Fruit fly (Drosophila melanogaster) whole organism, embryonic: Measurements from ENCODE around the gene CG11842.

ENCODE experiments used
- Atf6 ChIP-seq: fragments of 200-800 bp; sonication (Bioruptor generic); IDR thresholded peaks from 2 replicates; pipeline ENCODE4 v1.3.6; 2022; ENCODE audit warnings: missing biosample characterization, missing genetic modification characterization
- CG10366 ChIP-seq: fragments of 200-800 bp; sonication (Bioruptor generic); IDR thresholded peaks from 2 replicates; pipeline ENCODE4 v1.3.6; 2022; ENCODE audit warnings: missing biosample characterization, missing genetic modification characterization
- CG11504 ChIP-seq: fragments of 200-800 bp; sonication (Bioruptor generic); optimal IDR thresholded peaks from 3 replicates; lab custom pipeline; 2019; ENCODE audit warnings: missing biosample characterization, mild to moderate bottlenecking, missing genetic modification characterization, moderate library complexity
- CG15479 ChIP-seq: fragments of 200-800 bp; sonication (Bioruptor generic); optimal IDR thresholded peaks from 3 replicates; lab custom pipeline; 2019; ENCODE audit warnings: missing biosample characterization, mild to moderate bottlenecking, missing genetic modification characterization, moderate library complexity
- CG17385 ChIP-seq: fragments of 200-800 bp; sonication (Bioruptor generic); optimal IDR thresholded peaks from 3 replicates; lab custom pipeline; 2018; ENCODE audit warnings: missing biosample characterization, mild to moderate bottlenecking, missing genetic modification characterization
- CG1832 ChIP-seq: fragments of 200-800 bp; sonication (Bioruptor generic); optimal IDR thresholded peaks from 2 replicates; lab custom pipeline; 2017; ENCODE audit warnings: missing biosample characterization, mild to moderate bottlenecking, missing genetic modification characterization, inconsistent platforms
- CG32532 ChIP-seq: fragments of 200-800 bp; sonication (Bioruptor generic); IDR thresholded peaks from 2 replicates; pipeline ENCODE4 v1.3.6; 2022; ENCODE audit warnings: missing biosample characterization, missing genetic modification characterization
- CG32767 ChIP-seq: fragments of 200-800 bp; sonication (Bioruptor generic); IDR thresholded peaks from 2 replicates; pipeline ENCODE4 v1.3.6; 2022; ENCODE audit warnings: missing biosample characterization, missing genetic modification characterization
- CG3407 ChIP-seq: fragments of 200-800 bp; sonication (Bioruptor generic); optimal IDR thresholded peaks from 2 replicates; lab custom pipeline; 2018; ENCODE audit warnings: missing biosample characterization, mild to moderate bottlenecking, missing genetic modification characterization
- CG4328 ChIP-seq: fragments of 200-800 bp; sonication (Bioruptor generic); optimal IDR thresholded peaks from 3 replicates; lab custom pipeline; 2017; ENCODE audit warnings: missing biosample characterization, missing genetic modification reagents, missing genetic modification characterization
- CG4360 ChIP-seq: fragments of 200-800 bp; sonication (Bioruptor generic); IDR thresholded peaks from 2 replicates; pipeline ENCODE4 v1.3.6; 2022; ENCODE audit warnings: missing biosample characterization, missing genetic modification characterization
- CG4854 ChIP-seq: fragments of 200-800 bp; sonication (Bioruptor generic); optimal IDR thresholded peaks from 2 replicates; lab custom pipeline; 2016; ENCODE audit warnings: missing biosample characterization, missing genetic modification characterization, inconsistent platforms
- CG7271 ChIP-seq: fragments of 200-800 bp; sonication (Bioruptor generic); optimal IDR thresholded peaks from 2 replicates; lab custom pipeline; 2018; ENCODE audit warnings: missing biosample characterization, mild to moderate bottlenecking, missing genetic modification characterization, moderate library complexity
- CG7963 ChIP-seq: fragments of 200-800 bp; sonication (Bioruptor generic); IDR thresholded peaks from 3 replicates; pipeline ENCODE4 v1.3.6; 2022; ENCODE audit warnings: missing biosample characterization, missing genetic modification characterization; ENCODE audit not compliant: partially characterized antibody
- CG8290 ChIP-seq, 3 experiments: fragments of 200-800 bp; sonication (Bioruptor generic); optimal IDR thresholded peaks; 2 replicates each; lab custom pipeline; 2016 to 2019; ENCODE audit warnings: missing biosample characterization in 3 of 3, missing genetic modification characterization in 3 of 3, mild to moderate bottlenecking in 2 of 3, moderate library complexity in 1 of 3
- D19A ChIP-seq: fragments of 200-800 bp; optimal IDR thresholded peaks from 3 replicates; lab custom pipeline; 2019; ENCODE audit warnings: missing biosample characterization, mild to moderate bottlenecking, missing genetic modification characterization, moderate library complexity
- Deaf1 ChIP-seq: fragments of 200-800 bp; optimal IDR thresholded peaks from 3 replicates; lab custom pipeline; 2019; ENCODE audit warnings: missing biosample characterization, mild to moderate bottlenecking, missing genetic modification characterization, moderate library complexity
- Elba2 ChIP-seq: fragments of 200-800 bp; sonication (Bioruptor generic); optimal IDR thresholded peaks from 3 replicates; lab custom pipeline; 2016; ENCODE audit warnings: missing biosample characterization, missing genetic modification characterization
- Ets65A ChIP-seq: fragments of 200-800 bp; sonication (Bioruptor generic); peaks from one replicate; lab custom pipeline; 2016; ENCODE audit warnings: missing biosample characterization, missing genetic modification characterization
- H2.0 ChIP-seq: fragments of 200-800 bp; sonication (Bioruptor generic); IDR thresholded peaks from 2 replicates; pipeline ENCODE4 v1.3.6; 2022; ENCODE audit warnings: missing biosample characterization, missing genetic modification characterization
- Hr51 ChIP-seq, 2 experiments: fragments of 200-800 bp; sonication (Bioruptor generic); optimal IDR thresholded peaks; 2 replicates in 1 of 2; 3 replicates in 1 of 2; lab custom pipeline; 2016 to 2018; ENCODE audit warnings: missing biosample characterization in 2 of 2, missing genetic modification characterization in 2 of 2, mild to moderate bottlenecking in 1 of 2, moderate library complexity in 1 of 2
- Kr ChIP-seq: fragments of 200-800 bp; sonication (Bioruptor generic); optimal IDR thresholded peaks from 2 replicates; lab custom pipeline; 2017; ENCODE audit warnings: missing biosample characterization, mild to moderate bottlenecking, missing genetic modification characterization
- Med ChIP-seq: fragments of 200-800 bp; sonication (Bioruptor generic); peaks from one replicate; lab custom pipeline; 2016; ENCODE audit warnings: missing biosample characterization, missing genetic modification characterization, mild to moderate bottlenecking, inconsistent platforms, moderate library complexity
- Trl ChIP-seq, 3 experiments: fragments of >200 bp in 2 of 3; fragments of 200-800 bp in 1 of 3; sonication (Bioruptor generic) in 1 of 3; optimal IDR thresholded peaks; 2 replicates in 1 of 3; 3 replicates in 2 of 3; lab custom pipeline; 2016 to 2017; ENCODE audit warnings: missing biosample characterization in 1 of 3, missing genetic modification characterization in 1 of 3
- abd-A ChIP-seq: fragments of 200-800 bp; sonication (Bioruptor generic); optimal IDR thresholded peaks from 3 replicates; lab custom pipeline; 2019; ENCODE audit warnings: missing biosample characterization, mild to moderate bottlenecking, missing genetic modification characterization, moderate library complexity
- bbx ChIP-seq: fragments of 200-800 bp; sonication (Bioruptor generic); IDR thresholded peaks from 2 replicates; pipeline ENCODE4 v1.3.6; 2022; ENCODE audit warnings: missing biosample characterization, missing genetic modification characterization; ENCODE audit not compliant: partially characterized antibody
- bcd ChIP-seq: fragments of 200-800 bp; sonication (Bioruptor generic); optimal IDR thresholded peaks from 2 replicates; lab custom pipeline; 2017; ENCODE audit warnings: missing biosample characterization, mild to moderate bottlenecking, missing genetic modification characterization
- bsh ChIP-seq, 2 experiments: fragments of 200-800 bp; sonication (Bioruptor generic); optimal IDR thresholded peaks; 2 replicates each; lab custom pipeline; 2017 to 2018; ENCODE audit warnings: mild to moderate bottlenecking in 2 of 2, missing biosample characterization in 2 of 2, missing genetic modification characterization in 2 of 2, moderate library complexity in 1 of 2
- btn ChIP-seq: fragments of 200-800 bp; sonication (Bioruptor generic); optimal IDR thresholded peaks from 2 replicates; lab custom pipeline; 2016; ENCODE audit warnings: missing biosample characterization, missing genetic modification characterization
- cg ChIP-seq: fragments of 200-800 bp; sonication (Bioruptor generic); optimal IDR thresholded peaks from 3 replicates; lab custom pipeline; 2019; ENCODE audit warnings: missing biosample characterization, mild to moderate bottlenecking, missing genetic modification characterization, moderate library complexity
- chm ChIP-seq: fragments of 200-800 bp; sonication (Bioruptor generic); IDR thresholded peaks from 2 replicates; pipeline ENCODE4 v1.3.6; 2022; ENCODE audit warnings: missing biosample characterization, missing genetic modification characterization
- ci ChIP-seq: fragments of 200-800 bp; sonication (Bioruptor generic); IDR thresholded peaks from 3 replicates; pipeline ENCODE4 v1.3.6; 2022; ENCODE audit warnings: missing biosample characterization, missing genetic modification characterization
- da ChIP-seq: fragments of 200-800 bp; sonication (Bioruptor generic); optimal IDR thresholded peaks from 2 replicates; lab custom pipeline; 2016; ENCODE audit warnings: missing biosample characterization, missing genetic modification characterization
- dimm ChIP-seq: fragments of 200-800 bp; sonication (Bioruptor generic); IDR thresholded peaks from 2 replicates; pipeline ENCODE4 v1.3.6; 2022; ENCODE audit warnings: missing biosample characterization, missing genetic modification characterization
- ewg ChIP-seq: fragments of 200-800 bp; sonication (Bioruptor generic); optimal IDR thresholded peaks from 3 replicates; lab custom pipeline; 2017; ENCODE audit warnings: mild to moderate bottlenecking, missing biosample characterization, missing genetic modification reagents, missing genetic modification characterization
- eyg ChIP-seq: fragments of 200-800 bp; sonication (Bioruptor generic); optimal IDR thresholded peaks from 3 replicates; lab custom pipeline; 2016; ENCODE audit warnings: missing biosample characterization, missing genetic modification characterization
- insv ChIP-seq, 2 experiments: fragments of 200-800 bp; sonication (Bioruptor generic); optimal IDR thresholded peaks; 3 replicates each; lab custom pipeline; 2016 to 2018; ENCODE audit warnings: missing biosample characterization in 2 of 2, missing genetic modification characterization in 2 of 2
- lmd ChIP-seq: fragments of 200-800 bp; sonication (Bioruptor generic); IDR thresholded peaks from 2 replicates; pipeline ENCODE4 v1.3.6; 2022; ENCODE audit warnings: missing biosample characterization, missing genetic modification characterization
- pfk ChIP-seq: fragments of 200-800 bp; sonication (Bioruptor generic); optimal IDR thresholded peaks from 2 replicates; lab custom pipeline; 2018; ENCODE audit warnings: missing biosample characterization, mild to moderate bottlenecking, missing genetic modification characterization, moderate library complexity
- pros ChIP-seq: fragments of 200-800 bp; sonication (Bioruptor generic); optimal IDR thresholded peaks from 3 replicates; lab custom pipeline; 2019; ENCODE audit warnings: missing biosample characterization, mild to moderate bottlenecking, missing genetic modification characterization, moderate library complexity
- sqz ChIP-seq: fragments of 200-800 bp; sonication (Bioruptor generic); optimal IDR thresholded peaks from 3 replicates; lab custom pipeline; 2018; ENCODE audit warnings: missing biosample characterization, mild to moderate bottlenecking, missing genetic modification characterization
- trem ChIP-seq: fragments of 200-800 bp; optimal IDR thresholded peaks from 3 replicates; lab custom pipeline; 2019; ENCODE audit warnings: missing biosample characterization, mild to moderate bottlenecking, missing genetic modification characterization, moderate library complexity
- vfl ChIP-seq: fragments of 200-800 bp; sonication (Bioruptor generic); optimal IDR thresholded peaks from 2 replicates; lab custom pipeline; 2016; ENCODE audit warnings: missing biosample characterization, missing genetic modification characterization

The CG11842 gene

DNA sequence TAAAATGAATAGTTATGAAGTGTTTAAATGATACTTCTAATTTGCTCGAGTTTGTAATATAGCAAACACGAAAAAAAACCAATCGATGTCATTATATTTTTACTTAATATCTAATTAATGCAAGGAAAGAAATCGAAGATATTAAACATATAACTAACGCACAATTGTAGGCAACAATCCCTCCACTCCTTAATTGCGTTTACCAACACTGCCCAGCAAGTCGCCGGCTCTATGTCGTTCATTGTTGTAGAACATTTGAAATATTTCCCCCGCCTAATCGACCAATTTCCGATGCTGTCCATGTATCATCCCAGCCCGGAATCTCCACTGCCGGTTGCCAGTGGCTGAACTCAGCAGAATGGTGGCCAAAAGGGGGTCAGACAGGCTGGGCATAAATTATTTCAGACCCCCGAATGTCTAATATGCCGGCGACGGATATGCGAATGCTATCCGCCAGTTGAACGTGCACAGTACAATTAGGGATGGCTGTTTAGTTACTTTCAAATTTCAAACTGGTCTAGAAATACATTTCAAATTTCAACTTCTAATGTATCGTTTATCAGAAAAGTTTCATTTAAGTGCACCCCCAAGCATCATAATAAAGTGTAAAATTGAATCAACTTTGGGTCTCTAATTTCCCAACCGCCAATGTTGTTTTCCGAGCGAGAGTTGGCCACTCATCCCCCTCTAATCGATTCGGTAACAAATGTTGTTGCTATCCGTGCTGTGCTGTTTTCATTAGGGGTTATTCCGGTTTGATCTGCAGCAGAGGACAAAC, 16.1 kb downstream of the CG11842 start (continued):
- TF ChIP-seq CG4854 (GFP tag; lab: Kevin White, UChicago) (no peak), CG3407 (GFP tag; lab: Kevin White, UChicago) (no peak), CG7271 (tag; lab: Kevin White, UChicago) (no peak), Elba2 (no peak), bsh (GFP tag; optimal IDR thresholded peaks at IDR 0.05; lab: Kevin White, UChicago) (peak in 1 of 2 experiments; percentile 17), CG32532 (GFP tag; lab: Robert Waterston, UW) (peak; percentile 65; the same call in 1 of the 2 replicates), CG11504 (tag; lab: Kevin White, UChicago) (peak; percentile 67), ci (GFP tag; lab: Robert Waterston, UW) (0 out of 3 replicates have a peak, but pooled peaks have one; percentile 61), btn (GFP tag; lab: Kevin White, UChicago) (no peak), CG8290 (GFP tag; optimal IDR thresholded peaks at IDR 0.05; lab: Kevin White, UChicago) (no peak), CG8290 (tag; optimal IDR thresholded peaks at IDR 0.05; lab: Kevin White, UChicago) (peak in 1 of 2 experiments; percentile 75)

DNA sequence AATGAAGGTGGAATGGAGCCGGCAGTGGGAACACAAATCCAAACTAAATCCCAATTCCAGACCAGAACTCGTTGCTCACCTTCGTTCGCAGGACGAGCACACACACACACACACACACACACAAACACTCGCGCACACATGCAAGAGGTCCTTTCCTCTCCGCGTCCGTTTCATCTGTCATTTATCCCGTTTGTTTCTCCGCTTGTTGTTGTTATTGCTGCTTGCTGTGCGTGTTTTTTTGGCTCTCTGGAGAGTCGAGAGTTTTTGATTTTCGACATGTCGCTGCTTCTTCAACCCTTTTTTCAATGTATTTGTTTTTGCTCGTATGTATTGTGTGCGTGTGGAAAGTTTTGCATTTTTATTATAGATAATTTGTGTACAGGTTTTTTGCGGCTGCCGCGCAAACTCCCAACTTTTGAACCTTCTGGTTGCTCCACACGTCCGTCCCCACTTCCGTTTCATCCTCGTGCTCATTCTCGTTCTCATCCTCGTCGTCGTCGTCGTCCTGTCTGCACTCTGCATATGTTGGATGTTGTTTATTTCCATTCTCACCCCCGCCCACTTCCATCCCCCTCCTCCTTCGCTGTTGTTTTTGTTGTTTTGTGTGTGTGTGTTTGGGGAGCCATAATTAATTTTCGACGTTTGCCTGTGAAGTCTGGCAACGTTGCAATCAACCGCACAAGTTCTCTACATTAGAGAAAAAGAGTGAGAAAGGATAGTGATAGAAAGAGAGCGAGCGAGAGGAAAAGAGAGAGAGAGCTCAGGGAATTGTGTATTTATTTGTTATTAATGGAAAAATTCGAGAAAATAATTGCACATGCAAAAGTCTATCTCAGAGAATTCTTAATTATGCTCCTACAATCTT, 17.0 kb downstream of the CG11842 start:
- 0 out of 2 replicates have a peak, but pooled peaks have one; percentile 11 for TF ChIP-seq bbx
- TF ChIP-seq CG7963 (GFP tag; lab: Robert Waterston, UW), result no peak
- TF ChIP-seq pfk (GFP tag; lab: Kevin White, UChicago), result peak; percentile 74
- TF ChIP-seq lmd (GFP tag; lab: Robert Waterston, UW), result no peak
- TF ChIP-seq da (GFP tag; lab: Kevin White, UChicago), result no peak
- no peak for TF ChIP-seq bcd
- TF ChIP-seq eyg (GFP tag; lab: Kevin White, UChicago), result no peak
- peak in 1 of 2 experiments; percentile 35 for TF ChIP-seq Hr51 (GFP tag; optimal IDR thresholded peaks at IDR 0.05; lab: Kevin White, UChicago)
- TF ChIP-seq Med (GFP tag; lab: Kevin White, UChicago), result peak; percentile 24
- TF ChIP-seq Kr (GFP tag; lab: Kevin White, UChicago), result peak; percentile 94
- peak; percentile 44 for TF ChIP-seq sqz (GFP tag; lab: Kevin White, UChicago)
- TF ChIP-seq CG17385 (GFP tag; lab: Kevin White, UChicago), result peak; percentile 11
- TF ChIP-seq CG3407 (GFP tag; lab: Kevin White, UChicago), result peak; percentile 99
- TF ChIP-seq Trl (optimal IDR thresholded peaks at IDR 0.05; lab: Kevin White, UChicago), result peak; percentile 32 to 35
- TF ChIP-seq Trl (GFP tag; optimal IDR thresholded peaks at IDR 0.05; lab: Kevin White, UChicago), result no peak
- no peak for TF ChIP-seq CG4328 (GFP tag; lab: Kevin White, UChicago)
- 0 out of 2 replicates have a peak, but pooled peaks have one; percentile 0 for TF ChIP-seq CG10366 (GFP tag; lab: Robert Waterston, UW)
- peak; percentile 8 for TF ChIP-seq trem (tag; lab: Kevin White, UChicago)
- TF ChIP-seq H2.0 (GFP tag; lab: Robert Waterston, UW), result no peak
- TF ChIP-seq dimm (GFP tag; lab: Robert Waterston, UW), result no peak
- peak; percentile 75 for TF ChIP-seq abd-A (tag; lab: Kevin White, UChicago)
- TF ChIP-seq Deaf1, result peak; percentile 5
- peak; percentile 91 for TF ChIP-seq CG4360 (GFP tag; lab: Robert Waterston, UW)
- TF ChIP-seq ewg (GFP tag; lab: Kevin White, UChicago), result peak; percentile 38
- peak; percentile 75 for TF ChIP-seq cg (GFP tag; lab: Kevin White, UChicago)
- no peak for TF ChIP-seq vfl (GFP tag; lab: Kevin White, UChicago)
- TF ChIP-seq D19A, result peak; percentile 20
- peak; percentile 77 for TF ChIP-seq Ets65A (GFP tag; lab: Kevin White, UChicago)
- TF ChIP-seq insv (GFP tag; optimal IDR thresholded peaks at IDR 0.05; lab: Kevin White, UChicago), result peak in 1 of 2 experiments; percentile 6
- TF ChIP-seq chm (GFP tag; lab: Robert Waterston, UW), result 0 out of 2 replicates have a peak, but pooled peaks have one; percentile 10
- TF ChIP-seq CG32767 (GFP tag; lab: Robert Waterston, UW), result 0 out of 2 replicates have a peak, but pooled peaks have one; percentile 32
- TF ChIP-seq CG15479 (GFP tag; lab: Kevin White, UChicago), result peak; percentile 0
- TF ChIP-seq Atf6 (GFP tag; lab: Robert Waterston, UW), result no peak
- peak; percentile 30 for TF ChIP-seq CG1832 (GFP tag; lab: Kevin White, UChicago)
- peak; percentile 19 for TF ChIP-seq pros (GFP tag; lab: Kevin White, UChicago)
